Fruit fly (Drosophila melanogaster): Measurements from ENCODE around the gene kuk.

- TF ChIP-seq CG8159 (tag; optimal IDR thresholded peaks at IDR 0.05) = no peak
- TF ChIP-seq CG9948 (tag; optimal IDR thresholded peaks at IDR 0.05) = no peak
- no peak for TF ChIP-seq Snoo (tag; optimal IDR thresholded peaks at IDR 0.05)
- no peak for TF ChIP-seq CG17806 (tag; optimal IDR thresholded peaks at IDR 0.05)
- TF ChIP-seq EcR (GFP tag; optimal IDR thresholded peaks at IDR 0.05) = no peak
- TF ChIP-seq CG4496 (GFP tag; IDR thresholded peaks at IDR 0.05) = no peak
- no peak for TF ChIP-seq fd96Ca (GFP tag; IDR thresholded peaks at IDR 0.05)
- TF ChIP-seq CG13204 (GFP tag; optimal IDR thresholded peaks at IDR 0.05) = no peak
Observed at dm6 chr3R:17115668-17116067, 35.6 kb downstream of the kuk start.
